Fruit fly (Drosophila melanogaster): ENCODE results near the gene CG42458.
A peak's percentile ranks its signal among the peaks of the same experiment; 100 is the strongest.

The CG42458 gene

dm6 chr3L:7432811-7433324 lies 9.2 kb downstream of the CG42458 start:
- TF ChIP-seq CG2199 (GFP tag; IDR thresholded peaks at IDR 0.05), result peak; percentile 62; the same call in 2 of the 3 replicates
- no peak for TF ChIP-seq CG17361 (GFP tag; IDR thresholded peaks at IDR 0.05)
- no peak for TF ChIP-seq Xbp1 (GFP tag; optimal IDR thresholded peaks at IDR 0.05)
- TF ChIP-seq onecut (GFP tag; IDR thresholded peaks at IDR 0.05), result no peak
- TF ChIP-seq Sox100B (GFP tag; optimal IDR thresholded peaks at IDR 0.05), result peak; percentile 13
- TF ChIP-seq CG17612 (GFP tag; IDR thresholded peaks at IDR 0.05), result no peak
- TF ChIP-seq CG17802 (tag; optimal IDR thresholded peaks at IDR 0.05), result no peak
- TF ChIP-seq Asciz (GFP tag; optimal IDR thresholded peaks at IDR 0.05), result no peak
- TF ChIP-seq inv (GFP tag; IDR thresholded peaks at IDR 0.05; ENCODE audit: partially characterized antibody), result no peak
- no peak for TF ChIP-seq CG12071 (GFP tag; optimal IDR thresholded peaks at IDR 0.05)
- TF ChIP-seq Med (GFP tag), result peak; percentile 30
- TF ChIP-seq Antp (GFP tag; optimal IDR thresholded peaks at IDR 0.05), result no peak
- TF ChIP-seq CG15073 (GFP tag; optimal IDR thresholded peaks at IDR 0.05), result no peak
- no peak for TF ChIP-seq PHDP (tag; optimal IDR thresholded peaks at IDR 0.05)
- peak; percentile 56 for TF ChIP-seq sens (GFP tag)
- TF ChIP-seq eve (GFP tag; optimal IDR thresholded peaks at IDR 0.05), result no peak
- no peak for TF ChIP-seq ttk (GFP tag; IDR thresholded peaks at IDR 0.05)
- no peak for TF ChIP-seq CG31224 (GFP tag; IDR thresholded peaks at IDR 0.05)
- no peak for TF ChIP-seq CG8478 (optimal IDR thresholded peaks at IDR 0.05)
- no peak for TF ChIP-seq sima (GFP tag; optimal IDR thresholded peaks at IDR 0.05)
- TF ChIP-seq Ets65A (GFP tag), result peak; percentile 53
- no peak for TF ChIP-seq CG2120 (GFP tag; optimal IDR thresholded peaks at IDR 0.05)
- no peak for TF ChIP-seq H15 (GFP tag; IDR thresholded peaks at IDR 0.05)
- TF ChIP-seq HLH4C (GFP tag; IDR thresholded peaks at IDR 0.05; ENCODE audit: partially characterized antibody), result no peak
- TF ChIP-seq Dfd (GFP tag; optimal IDR thresholded peaks at IDR 0.05), result no peak
- no peak for TF ChIP-seq CG13123 (GFP tag; optimal IDR thresholded peaks at IDR 0.05)
- TF ChIP-seq CG10321 (GFP tag; IDR thresholded peaks at IDR 0.05), result no peak

DNA sequence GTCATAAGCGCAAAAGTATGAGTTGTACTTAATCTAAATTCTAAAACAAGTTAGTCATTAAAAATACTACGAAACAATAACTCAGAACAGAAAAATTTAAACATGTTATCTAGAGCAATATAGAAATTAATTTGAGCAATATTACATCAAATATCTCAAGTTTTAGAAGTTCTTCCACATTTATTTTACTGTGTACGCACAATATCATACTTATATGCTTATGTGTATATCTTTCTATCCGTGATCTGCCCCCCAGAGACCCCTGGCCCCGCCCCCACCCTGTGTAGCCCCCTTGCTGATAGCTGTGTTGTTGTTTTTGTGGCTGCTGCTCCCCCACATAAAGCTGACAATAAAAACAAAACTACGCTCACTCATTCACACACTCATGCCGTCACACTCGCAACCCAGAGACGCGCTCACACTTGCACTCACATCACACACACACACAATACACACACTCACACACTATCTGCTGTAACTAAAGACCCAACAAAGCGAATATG lies 9.7 kb downstream of the CG42458 start:
- TF ChIP-seq HmgZ (tag; optimal IDR thresholded peaks at IDR 0.05) (peak; percentile 27), Ptx1 (GFP tag; IDR thresholded peaks at IDR 0.05) (0 out of 2 replicates have a peak, but pooled peaks have one; percentile 37), cg (GFP tag; optimal IDR thresholded peaks at IDR 0.05) (peak; percentile 78), Drgx (GFP tag; IDR thresholded peaks at IDR 0.05) (peak; percentile 63), CG2889 (GFP tag; IDR thresholded peaks at IDR 0.05) (no peak), CG15269 (tag; optimal IDR thresholded peaks at IDR 0.05) (peak; percentile 27), CG2712 (tag; optimal IDR thresholded peaks at IDR 0.05) (peak; percentile 46), CG10959 (GFP tag; IDR thresholded peaks at IDR 0.05) (no peak), CG8388 (GFP tag; optimal IDR thresholded peaks at IDR 0.05) (peak; percentile 11), Meics (GFP tag; optimal IDR thresholded peaks at IDR 0.05) (peak; percentile 12), NFAT (GFP tag; IDR thresholded peaks at IDR 0.05) (peak; percentile 13; the same call in 1 of the 2 replicates), row (GFP tag; IDR thresholded peaks at IDR 0.05) (peak; percentile 48; the same call in 1 of the 3 replicates), CG11695 (GFP tag; IDR thresholded peaks at IDR 0.05) (peak; percentile 28; the same call in 1 of the 3 replicates), CG11696 (GFP tag; IDR thresholded peaks at IDR 0.05) (no peak), pros (GFP tag; optimal IDR thresholded peaks at IDR 0.05) (no peak), bbx (GFP tag; IDR thresholded peaks at IDR 0.05; ENCODE audit: partially characterized antibody) (no peak), Ada2b (GFP tag; IDR thresholded peaks at IDR 0.05) (0 out of 2 replicates have a peak, but pooled peaks have one; percentile 22), Doc2 (GFP tag; IDR thresholded peaks at IDR 0.05) (no peak), Blimp-1 (GFP tag; optimal IDR thresholded peaks at IDR 0.05) (peak; percentile 27), CG13894 (tag; optimal IDR thresholded peaks at IDR 0.05) (peak; percentile 28), CG9932 (GFP tag; IDR thresholded peaks at IDR 0.05) (0 out of 2 replicates have a peak, but pooled peaks have one; percentile 12), esg (GFP tag; conservative IDR thresholded peaks at IDR 0.05) (peak; percentile 36; the same call in 1 of the 2 replicates), Aef1 (GFP tag; IDR thresholded peaks at IDR 0.05) (peak; percentile 85), Fer3 (tag; optimal IDR thresholded peaks at IDR 0.05) (peak; percentile 3), nom (GFP tag; optimal IDR thresholded peaks at IDR 0.05) (peak; percentile 54)
